Worm (Caenorhabditis elegans): Measurements from ENCODE around the gene rpl-6.

Gene rpl-6

DNA sequence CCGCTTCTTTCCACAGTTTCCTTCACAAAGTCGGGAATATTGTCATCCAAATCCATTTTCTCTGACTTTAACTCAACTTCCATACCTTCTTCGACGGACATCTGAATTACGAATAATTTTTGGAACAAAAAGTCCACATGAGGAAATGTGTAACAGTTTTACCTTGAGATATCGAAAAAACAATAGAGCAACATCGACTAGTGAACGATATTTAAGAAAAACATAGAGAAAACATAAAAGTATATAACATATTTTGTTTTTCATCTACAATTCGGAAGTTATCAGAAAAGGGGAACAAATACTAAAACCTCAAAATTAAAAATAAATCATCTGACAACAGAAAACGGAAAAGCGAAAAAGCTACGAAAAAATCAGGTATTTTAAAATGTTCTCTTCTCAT, 24.5 kb downstream of the rpl-6 start, which contains the start of gene adr-2:
Gene adr-2, minus strand, starts transcription at position 101 of the 400 bp plus-strand sequence.
- TF ChIP-seq cog-1 (tag; optimal IDR thresholded peaks at IDR 0.05) (no peak), klf-2 (GFP tag; conservative IDR thresholded peaks at IDR 0.05) (no peak), T22C8.4 (GFP tag; IDR thresholded peaks at IDR 0.05) (no peak), ztf-29 (GFP tag; IDR thresholded peaks at IDR 0.05) (no peak), tab-1 (GFP tag; IDR thresholded peaks at IDR 0.05) (no peak), ztf-23 (GFP tag; IDR thresholded peaks at IDR 0.05) (no peak), ref-1 (GFP tag; conservative IDR thresholded peaks at IDR 0.05) (no peak), med-1 (GFP tag; optimal IDR thresholded peaks at IDR 0.05; ENCODE audit: insufficient read depth) (no peak), flt-1 (GFP tag; IDR thresholded peaks at IDR 0.05) (no peak)

ce11 chrIII:7234148-7234547, 25.9 kb downstream of the rpl-6 start, which contains the start of gene ndus-8:
Gene ndus-8, minus strand, starts transcription at chrIII:7234202.
- TF ChIP-seq T22C8.4 (GFP tag; IDR thresholded peaks at IDR 0.05) = no peak
- no peak for TF ChIP-seq flt-1 (GFP tag; IDR thresholded peaks at IDR 0.05)
- TF ChIP-seq klf-2 (GFP tag; conservative IDR thresholded peaks at IDR 0.05) = no peak
- peak; percentile 21 for TF ChIP-seq cog-1 (tag; optimal IDR thresholded peaks at IDR 0.05)
- no peak for TF ChIP-seq ztf-29 (GFP tag; IDR thresholded peaks at IDR 0.05)
- TF ChIP-seq ztf-23 (GFP tag; IDR thresholded peaks at IDR 0.05) = no peak
- TF ChIP-seq ref-1 (GFP tag; conservative IDR thresholded peaks at IDR 0.05) = no peak

DNA sequence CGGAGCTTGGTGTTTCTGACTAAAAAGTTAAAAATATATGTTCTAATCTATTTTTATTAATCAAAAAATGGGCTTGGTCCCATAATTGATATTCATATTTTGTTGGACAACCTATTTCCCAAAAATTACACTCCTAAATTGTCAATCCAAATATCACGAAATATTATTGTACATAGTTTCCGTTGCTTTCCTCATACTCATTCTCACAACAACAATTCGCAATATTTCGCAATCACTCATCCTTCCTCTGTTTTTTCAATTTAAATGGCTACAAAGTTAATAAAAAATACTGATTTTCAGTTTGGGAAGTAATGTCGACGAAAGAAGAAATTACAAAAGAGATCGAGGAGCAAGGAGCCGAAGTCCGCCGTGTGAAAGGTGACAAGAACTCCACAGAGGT, 30.5 kb downstream of the rpl-6 start, which contains the start of gene pars-1:
Gene pars-1, plus strand, starts transcription at position 301 of the 400 bp plus-strand sequence.
- TF ChIP-seq med-1 (GFP tag; optimal IDR thresholded peaks at IDR 0.05; ENCODE audit: insufficient read depth) (no peak), tab-1 (GFP tag; IDR thresholded peaks at IDR 0.05) (no peak), klf-2 (GFP tag; conservative IDR thresholded peaks at IDR 0.05) (no peak), flt-1 (GFP tag; IDR thresholded peaks at IDR 0.05) (no peak), T22C8.4 (GFP tag; IDR thresholded peaks at IDR 0.05) (no peak), ref-1 (GFP tag; conservative IDR thresholded peaks at IDR 0.05) (no peak), ztf-23 (GFP tag; IDR thresholded peaks at IDR 0.05) (no peak), ztf-29 (GFP tag; IDR thresholded peaks at IDR 0.05) (no peak), cog-1 (tag; optimal IDR thresholded peaks at IDR 0.05) (no peak)

DNA sequence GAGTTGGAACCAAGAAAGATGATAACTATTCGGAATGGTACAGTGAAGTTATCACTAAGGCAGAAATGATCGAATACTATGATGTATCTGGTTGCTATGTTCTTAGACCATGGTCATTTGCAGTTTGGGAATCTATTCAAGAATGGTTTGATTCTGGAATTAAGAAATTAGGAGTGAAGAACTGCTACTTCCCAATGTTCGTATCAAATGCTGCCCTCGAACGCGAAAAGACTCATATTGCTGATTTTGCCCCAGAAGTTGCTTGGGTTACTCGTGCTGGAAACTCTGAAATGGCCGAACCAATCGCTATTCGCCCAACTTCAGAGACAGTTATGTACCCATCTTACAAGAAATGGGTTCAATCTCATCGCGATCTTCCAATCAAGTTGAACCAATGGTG, 31.2 kb downstream of the rpl-6 start:
- no peak for TF ChIP-seq klf-2 (GFP tag; conservative IDR thresholded peaks at IDR 0.05)
- no peak for TF ChIP-seq T22C8.4 (GFP tag; IDR thresholded peaks at IDR 0.05)
- no peak for TF ChIP-seq med-1 (GFP tag; optimal IDR thresholded peaks at IDR 0.05; ENCODE audit: insufficient read depth)
- no peak for TF ChIP-seq ref-1 (GFP tag; conservative IDR thresholded peaks at IDR 0.05)
- no peak for TF ChIP-seq ztf-23 (GFP tag; IDR thresholded peaks at IDR 0.05)
- TF ChIP-seq flt-1 (GFP tag; IDR thresholded peaks at IDR 0.05) = no peak
- TF ChIP-seq cog-1 (tag; optimal IDR thresholded peaks at IDR 0.05) = no peak
- no peak for TF ChIP-seq tab-1 (GFP tag; IDR thresholded peaks at IDR 0.05)

ce11 chrIII:7241065-7241464, 32.8 kb downstream of the rpl-6 start, which contains the start of gene ztf-31:
Gene ztf-31, plus strand, starts transcription at chrIII:7241365.
- no peak for TF ChIP-seq med-1 (GFP tag; optimal IDR thresholded peaks at IDR 0.05; ENCODE audit: insufficient read depth)
- TF ChIP-seq klf-2 (GFP tag; conservative IDR thresholded peaks at IDR 0.05) = no peak
- no peak for TF ChIP-seq tab-1 (GFP tag; IDR thresholded peaks at IDR 0.05)
- TF ChIP-seq cog-1 (tag; optimal IDR thresholded peaks at IDR 0.05) = no peak
- TF ChIP-seq ztf-29 (GFP tag; IDR thresholded peaks at IDR 0.05) = no peak

- TF ChIP-seq ztf-23 (GFP tag; IDR thresholded peaks at IDR 0.05) (no peak), flt-1 (GFP tag; IDR thresholded peaks at IDR 0.05) (no peak), ztf-29 (GFP tag; IDR thresholded peaks at IDR 0.05) (no peak), klf-2 (GFP tag; conservative IDR thresholded peaks at IDR 0.05) (no peak), tab-1 (GFP tag; IDR thresholded peaks at IDR 0.05) (no peak), T22C8.4 (GFP tag; IDR thresholded peaks at IDR 0.05) (no peak), ref-1 (GFP tag; conservative IDR thresholded peaks at IDR 0.05) (no peak), cog-1 (tag; optimal IDR thresholded peaks at IDR 0.05) (no peak), med-1 (GFP tag; optimal IDR thresholded peaks at IDR 0.05; ENCODE audit: insufficient read depth) (no peak)
Measured at ce11 chrIII:7242988-7243387, 34.7 kb downstream of the rpl-6 start, which contains the start of gene osm-10. Gene osm-10, plus strand, starts transcription at chrIII:7243280.

ce11 chrIII:7246389-7246788, 38.1 kb downstream of the rpl-6 start:
- TF ChIP-seq cog-1 (tag; optimal IDR thresholded peaks at IDR 0.05) = no peak

DNA sequence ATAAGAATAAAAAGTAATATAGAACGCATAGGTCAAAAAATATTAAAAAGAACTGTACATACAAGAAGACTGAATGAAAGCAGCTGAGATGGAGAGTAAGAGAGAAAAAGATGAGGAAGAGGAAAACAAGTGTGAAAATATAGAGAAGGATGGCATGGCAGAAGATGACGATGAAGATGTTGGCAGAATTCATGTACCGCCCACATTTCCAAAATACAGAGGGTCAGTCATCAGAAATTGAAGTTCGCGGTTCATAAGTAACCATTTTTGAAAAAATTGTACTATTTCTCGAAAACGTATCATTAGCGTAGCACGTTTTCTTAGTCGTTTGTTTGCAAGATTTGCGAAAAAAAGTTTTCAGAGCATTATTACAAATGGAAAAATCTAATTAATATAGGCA, 39.5 kb downstream of the rpl-6 start, which contains the start of gene zmp-6:
Gene zmp-6, minus strand, starts transcription at position 101 of the 400 bp plus-strand sequence.
- no peak for TF ChIP-seq ztf-23 (GFP tag; IDR thresholded peaks at IDR 0.05)
- TF ChIP-seq klf-2 (GFP tag; conservative IDR thresholded peaks at IDR 0.05) = no peak
- TF ChIP-seq T22C8.4 (GFP tag; IDR thresholded peaks at IDR 0.05) = no peak
- no peak for TF ChIP-seq tab-1 (GFP tag; IDR thresholded peaks at IDR 0.05)
- TF ChIP-seq cog-1 (tag; optimal IDR thresholded peaks at IDR 0.05) = no peak
- no peak for TF ChIP-seq med-1 (GFP tag; optimal IDR thresholded peaks at IDR 0.05; ENCODE audit: insufficient read depth)
- TF ChIP-seq flt-1 (GFP tag; IDR thresholded peaks at IDR 0.05) = no peak
- TF ChIP-seq ref-1 (GFP tag; conservative IDR thresholded peaks at IDR 0.05) = no peak
- TF ChIP-seq ztf-29 (GFP tag; IDR thresholded peaks at IDR 0.05) = no peak

DNA sequence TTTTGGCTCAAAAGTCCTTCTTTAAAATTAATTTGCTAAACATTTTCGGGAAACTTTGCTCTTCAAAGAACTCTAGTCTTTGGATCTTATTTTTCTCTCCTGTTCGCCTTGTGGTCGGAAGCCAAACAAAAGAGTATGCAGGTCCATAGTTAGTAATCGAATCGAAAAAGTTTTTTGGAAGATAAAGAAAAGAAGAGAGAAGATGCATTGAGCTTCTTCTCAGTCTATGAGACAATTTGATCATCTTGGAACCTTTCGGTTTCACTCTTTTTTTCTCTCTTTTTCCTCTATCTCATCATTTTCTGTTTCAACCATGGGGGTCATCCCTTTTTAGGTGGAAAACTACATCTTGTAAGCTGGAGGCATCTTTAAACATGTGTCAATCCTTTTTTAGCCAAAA, 45.4 kb downstream of the rpl-6 start:
- TF ChIP-seq cog-1 (tag; optimal IDR thresholded peaks at IDR 0.05) = no peak
- TF ChIP-seq med-1 (GFP tag; optimal IDR thresholded peaks at IDR 0.05; ENCODE audit: insufficient read depth) = no peak
- no peak for TF ChIP-seq T22C8.4 (GFP tag; IDR thresholded peaks at IDR 0.05)
- TF ChIP-seq ztf-23 (GFP tag; IDR thresholded peaks at IDR 0.05) = no peak
- no peak for TF ChIP-seq ref-1 (GFP tag; conservative IDR thresholded peaks at IDR 0.05)
- TF ChIP-seq flt-1 (GFP tag; IDR thresholded peaks at IDR 0.05) = no peak
- no peak for TF ChIP-seq tab-1 (GFP tag; IDR thresholded peaks at IDR 0.05)
- TF ChIP-seq ztf-29 (GFP tag; IDR thresholded peaks at IDR 0.05) = no peak

- no peak for TF ChIP-seq ref-1 (GFP tag; conservative IDR thresholded peaks at IDR 0.05)
- TF ChIP-seq tab-1 (GFP tag; IDR thresholded peaks at IDR 0.05) = no peak
- TF ChIP-seq med-1 (GFP tag; optimal IDR thresholded peaks at IDR 0.05; ENCODE audit: insufficient read depth) = no peak
Measured at ce11 chrIII:7258931-7259330, 50.7 kb downstream of the rpl-6 start, which contains the start of gene B0361.4. Gene B0361.4, plus strand, starts transcription at chrIII:7258991.
